Worm (Caenorhabditis elegans) whole organism, early embryonic: ENCODE results near the gene bath-29.
A peak's percentile ranks its signal among the peaks of the same experiment; 100 is the strongest.

Experiments
- B0310.2 ChIP-seq: sonication (generic microtip); optimal IDR thresholded peaks from 2 replicates; lab custom pipeline; 2016; ENCODE audit warnings: mild to moderate bottlenecking, missing genetic modification characterization, missing compliant biosample characterization
- F13C5.2 ChIP-seq: sonication (generic microtip); optimal IDR thresholded peaks from 2 replicates; lab custom pipeline; 2017; ENCODE audit warnings: mild to moderate bottlenecking, missing genetic modification characterization, inconsistent platforms, missing compliant biosample characterization
- aly-1 ChIP-seq: sonication (generic microtip); optimal IDR thresholded peaks from 2 replicates; lab custom pipeline; 2016; ENCODE audit warnings: missing genetic modification characterization, missing compliant biosample characterization
- ama-1 ChIP-seq: fragments of 150-350 bp; optimal IDR thresholded peaks from 2 replicates; lab custom pipeline; 2014
- ceh-13 ChIP-seq: fragments of 200-800 bp; sonication (Bioruptor generic); optimal IDR thresholded peaks from 2 replicates; lab custom pipeline; 2018; ENCODE audit warnings: mild to moderate bottlenecking, missing genetic modification characterization, missing compliant biosample characterization
- ceh-36 ChIP-seq: sonication (generic microtip); optimal IDR thresholded peaks from 2 replicates; lab custom pipeline; 2016; ENCODE audit warnings: missing genetic modification characterization, inconsistent platforms, missing compliant biosample characterization
- ets-7 ChIP-seq: sonication (generic microtip); optimal IDR thresholded peaks from 2 replicates; lab custom pipeline; 2016; ENCODE audit warnings: missing genotype, missing genetic modification characterization, missing compliant biosample characterization
- flt-1 ChIP-seq: fragments of 200-800 bp; sonication (Bioruptor generic); IDR thresholded peaks from 2 replicates; pipeline ENCODE4 v1.3.6; 2022; ENCODE audit warnings: missing genetic modification characterization, missing compliant biosample characterization
- hmbx-1 ChIP-seq: sonication (generic microtip); optimal IDR thresholded peaks from 2 replicates; lab custom pipeline; 2016; ENCODE audit warnings: mild to moderate bottlenecking, missing genetic modification characterization, missing compliant biosample characterization
- hmg-4 ChIP-seq: fragments of 200-800 bp; sonication (Bioruptor generic); optimal IDR thresholded peaks from 2 replicates; lab custom pipeline; 2018; ENCODE audit warnings: mild to moderate bottlenecking, missing genetic modification characterization, missing compliant biosample characterization
- hnd-1 ChIP-seq: sonication (generic microtip); optimal IDR thresholded peaks from 2 replicates; lab custom pipeline; 2016; ENCODE audit warnings: missing genetic modification characterization, missing compliant biosample characterization
- pes-1 ChIP-seq: fragments of 200-800 bp; sonication (Bioruptor generic); IDR thresholded peaks from 2 replicates; pipeline ENCODE4 v1.3.6; 2022; ENCODE audit warnings: missing genetic modification reagents, missing genetic modification characterization, missing compliant biosample characterization
- scrt-1 ChIP-seq: fragments of 200-800 bp; sonication (Bioruptor generic); IDR thresholded peaks from 2 replicates; pipeline ENCODE4 v1.3.6; 2022; ENCODE audit warnings: missing genetic modification characterization, missing compliant biosample characterization
- sea-1 ChIP-seq: fragments of 200-800 bp; sonication (Bioruptor generic); conservative IDR thresholded peaks from 2 replicates; pipeline ENCODE4 v1.3.6; 2022; ENCODE audit warnings: missing genetic modification characterization, missing compliant biosample characterization
- tbx-11 ChIP-seq: fragments of 200-800 bp; sonication (Bioruptor generic); IDR thresholded peaks from 2 replicates; pipeline ENCODE4 v1.3.6; 2022; ENCODE audit warnings: missing genetic modification characterization, missing compliant biosample characterization
- tbx-37 ChIP-seq: fragments of 200-800 bp; sonication (Bioruptor generic); conservative IDR thresholded peaks from 2 replicates; pipeline ENCODE4 v1.3.6; 2022; ENCODE audit warnings: missing genetic modification reagents, missing genetic modification characterization, missing compliant biosample characterization
- tra-4 ChIP-seq: sonication (generic microtip); optimal IDR thresholded peaks from 2 replicates; lab custom pipeline; 2017; ENCODE audit warnings: missing genetic modification characterization, missing compliant biosample characterization

Gene bath-29

DNA sequence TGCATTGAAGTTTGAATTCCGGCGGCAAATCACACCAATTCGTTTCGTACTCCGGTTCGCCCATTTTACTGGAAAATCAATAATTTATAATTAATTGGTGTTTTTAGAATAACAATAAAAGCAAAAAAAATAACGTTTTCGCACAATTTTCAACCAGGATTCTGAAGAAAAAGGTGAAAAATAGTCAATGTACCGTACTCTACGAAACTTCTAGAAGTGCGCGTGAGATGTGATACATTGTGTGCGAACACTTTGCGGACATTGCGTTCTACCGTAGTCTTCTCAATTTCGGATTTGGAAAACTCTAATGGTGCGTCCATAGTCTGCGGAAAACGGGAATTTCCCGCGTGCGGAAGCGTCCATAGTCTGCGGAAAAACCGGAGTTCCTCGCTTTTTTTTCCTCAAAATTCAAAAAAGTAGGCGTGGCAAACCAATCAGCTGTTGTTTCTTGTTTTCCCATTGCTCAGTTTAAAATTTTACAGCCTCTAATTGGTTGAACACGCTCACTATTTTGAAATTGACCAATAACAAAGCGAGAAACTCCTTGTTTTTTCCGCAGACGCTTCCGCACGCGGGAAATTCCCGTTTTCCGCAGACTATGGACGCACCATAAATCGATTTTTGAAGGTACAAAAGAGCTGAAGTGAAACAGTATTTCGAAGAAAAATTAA lies at the start of gene bath-29, which contains the start of gene F14D2.14:
bath-29 (plus strand) TSS at position 621 of the 671 bp plus-strand sequence.
F14D2.14 (minus strand) TSS at position 51 of the 671 bp plus-strand sequence.
- no peak for TF ChIP-seq scrt-1 (GFP tag; lab: Robert Waterston, UW)
- no peak for TF ChIP-seq aly-1
- TF ChIP-seq hmg-4 (GFP tag; lab: Kevin White, UChicago): no peak
- TF ChIP-seq F13C5.2 (tag; lab: Kevin White, UChicago): no peak
- TF ChIP-seq pes-1 (GFP tag; lab: Robert Waterston, UW): no peak
- TF ChIP-seq B0310.2 (tag; lab: Kevin White, UChicago): no peak
- no peak for TF ChIP-seq hmbx-1 (tag; lab: Kevin White, UChicago)
- no peak for TF ChIP-seq tbx-11 (GFP tag; lab: Robert Waterston, UW)
- no peak for TF ChIP-seq tra-4 (tag; lab: Kevin White, UChicago)
- TF ChIP-seq ceh-13: no peak
- no peak for TF ChIP-seq hnd-1

DNA sequence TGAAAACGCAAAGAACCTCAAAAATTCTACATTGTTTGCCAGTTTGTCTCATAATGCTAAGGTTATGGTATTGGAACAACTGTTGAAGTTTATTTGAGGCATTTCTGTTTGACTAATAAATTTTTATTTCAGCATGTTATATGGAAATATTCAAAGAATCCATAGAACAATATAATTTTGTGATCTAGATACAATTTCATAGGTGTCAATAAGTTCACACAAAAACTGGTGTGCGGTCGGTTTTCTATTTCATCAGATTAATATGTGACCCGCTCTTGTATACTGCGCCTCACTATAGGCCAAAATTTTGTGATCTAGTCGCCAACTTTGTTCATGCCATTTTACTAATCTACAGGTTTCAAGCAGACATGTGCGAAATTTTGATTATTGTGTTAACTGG lies 48.9 kb upstream of the bath-29 start, which contains the start of gene btb-22:
btb-22 (plus strand) TSS at position 301 of the 400 bp plus-strand sequence.
- TF ChIP-seq aly-1 (no peak), B0310.2 (tag; lab: Kevin White, UChicago) (no peak), ceh-36 (no peak), tra-4 (tag; lab: Kevin White, UChicago) (no peak), tbx-11 (GFP tag; lab: Robert Waterston, UW) (no peak), ama-1 (lab: Kevin White, UChicago) (no peak), hmg-4 (GFP tag; lab: Kevin White, UChicago) (no peak), ceh-13 (no peak), F13C5.2 (tag; lab: Kevin White, UChicago) (no peak)

DNA sequence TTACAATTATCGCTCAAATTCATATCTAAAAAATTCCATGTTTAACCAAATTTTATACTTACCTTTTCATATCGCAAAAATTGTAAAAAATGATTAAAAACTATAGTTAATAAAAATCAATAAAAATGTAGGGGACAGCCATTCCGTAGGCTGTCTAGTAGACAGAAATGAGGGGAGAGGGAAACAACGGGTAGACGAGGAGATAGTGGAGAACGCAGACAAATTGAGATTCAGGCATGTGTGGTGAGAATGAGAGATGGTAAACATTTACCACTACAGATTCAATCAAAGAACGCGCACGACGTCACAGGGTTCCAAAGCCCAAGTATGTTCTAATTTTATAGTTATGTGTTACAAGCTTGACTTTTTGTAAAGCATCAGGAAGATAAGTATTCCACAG lies 44.8 kb upstream of the bath-29 start:
- TF ChIP-seq aly-1: no peak
- no peak for TF ChIP-seq scrt-1 (GFP tag; lab: Robert Waterston, UW)
- no peak for TF ChIP-seq ets-7 (tag; lab: Kevin White, UChicago)
- TF ChIP-seq sea-1 (GFP tag; lab: Robert Waterston, UW): no peak
- TF ChIP-seq ama-1 (lab: Kevin White, UChicago): no peak
- TF ChIP-seq tra-4 (tag; lab: Kevin White, UChicago): no peak
- TF ChIP-seq hmbx-1 (tag; lab: Kevin White, UChicago): no peak
- no peak for TF ChIP-seq F13C5.2 (tag; lab: Kevin White, UChicago)
- TF ChIP-seq hnd-1: no peak
- TF ChIP-seq hmg-4 (GFP tag; lab: Kevin White, UChicago): no peak
- no peak for TF ChIP-seq ceh-36
- no peak for TF ChIP-seq tbx-37 (GFP tag; lab: Robert Waterston, UW)

DNA sequence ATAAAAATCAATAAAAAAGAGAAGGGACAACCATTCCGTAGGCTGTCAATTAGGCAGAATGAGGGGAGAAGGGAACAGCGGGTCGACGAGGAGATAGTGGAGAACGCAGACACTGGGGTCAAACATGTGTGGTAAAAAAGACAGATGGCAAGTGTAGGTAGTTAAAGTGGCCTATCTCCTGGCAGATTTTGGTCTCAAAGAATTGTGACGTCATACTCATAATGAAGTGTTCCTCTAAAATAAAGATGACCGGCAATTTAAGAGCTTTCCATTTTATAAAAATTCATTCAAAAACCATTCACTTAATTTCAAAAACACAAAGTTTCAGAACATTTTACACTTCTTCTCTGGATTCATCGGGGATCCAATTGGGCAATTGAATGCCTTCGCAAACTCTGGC lies 38.4 kb upstream of the bath-29 start:
- peak; percentile 35; the same call in 1 of the 2 replicates for TF ChIP-seq tbx-37 (GFP tag; lab: Robert Waterston, UW)

DNA sequence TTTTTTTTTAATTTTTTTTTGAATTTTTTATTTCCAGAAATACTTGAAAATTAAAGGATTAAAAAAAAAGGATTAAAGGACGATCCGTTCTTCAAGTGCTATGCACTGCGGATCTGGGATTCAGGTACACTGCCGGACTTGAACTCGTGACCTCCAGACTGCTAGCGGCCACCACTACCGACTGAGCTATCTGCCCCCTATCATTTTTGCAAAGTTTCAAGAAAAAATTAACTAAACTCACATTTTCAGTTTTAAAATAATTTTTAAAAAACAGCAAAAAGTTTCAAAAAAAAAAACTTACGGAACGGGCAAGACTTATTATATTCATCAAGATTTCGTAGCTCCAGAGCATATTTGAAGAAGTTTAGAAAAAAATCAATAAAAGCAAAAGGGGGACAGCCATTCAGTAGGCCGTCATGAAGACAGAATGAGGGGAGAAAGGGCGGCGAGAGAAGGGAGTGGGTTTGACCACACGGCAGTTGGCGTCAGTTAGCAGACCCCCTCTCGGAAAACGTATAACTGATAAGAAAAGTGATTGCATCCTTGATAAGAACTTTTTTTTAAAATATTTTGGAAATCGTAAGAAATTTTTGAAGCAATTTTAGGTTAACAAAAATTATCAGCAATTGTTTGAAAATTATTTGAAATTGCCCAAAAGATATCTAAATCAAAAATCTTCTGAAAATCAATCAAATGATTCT lies 37.3 kb upstream of the bath-29 start:
- no peak for TF ChIP-seq B0310.2 (tag; lab: Kevin White, UChicago)
- TF ChIP-seq sea-1 (GFP tag; lab: Robert Waterston, UW): no peak
- no peak for TF ChIP-seq F13C5.2 (tag; lab: Kevin White, UChicago)

DNA sequence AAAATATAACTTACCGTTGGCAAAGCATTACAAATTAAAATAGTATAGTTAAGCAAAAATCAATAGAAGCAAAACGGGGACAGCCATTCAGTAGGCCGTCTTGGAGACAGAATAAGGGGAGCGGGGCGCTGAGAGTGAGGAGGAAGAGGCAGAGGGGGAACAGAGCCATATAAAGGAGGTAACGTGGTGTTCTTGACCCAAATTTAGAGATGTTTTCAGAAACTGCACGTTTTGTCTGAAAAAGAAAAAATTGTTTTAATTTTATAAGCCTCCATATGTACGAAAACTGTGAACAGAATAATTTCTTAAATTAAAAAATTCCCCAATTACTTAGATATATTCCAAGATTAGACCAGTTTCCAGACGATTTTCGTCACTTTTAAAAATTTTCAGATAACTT lies 34.9 kb upstream of the bath-29 start, which contains the start of gene F39E9.6:
F39E9.6 (minus strand) TSS at position 101 of the 400 bp plus-strand sequence.
- no peak for TF ChIP-seq flt-1 (GFP tag; lab: Robert Waterston, UW)
- TF ChIP-seq ama-1 (lab: Kevin White, UChicago): no peak
- no peak for TF ChIP-seq pes-1 (GFP tag; lab: Robert Waterston, UW)

DNA sequence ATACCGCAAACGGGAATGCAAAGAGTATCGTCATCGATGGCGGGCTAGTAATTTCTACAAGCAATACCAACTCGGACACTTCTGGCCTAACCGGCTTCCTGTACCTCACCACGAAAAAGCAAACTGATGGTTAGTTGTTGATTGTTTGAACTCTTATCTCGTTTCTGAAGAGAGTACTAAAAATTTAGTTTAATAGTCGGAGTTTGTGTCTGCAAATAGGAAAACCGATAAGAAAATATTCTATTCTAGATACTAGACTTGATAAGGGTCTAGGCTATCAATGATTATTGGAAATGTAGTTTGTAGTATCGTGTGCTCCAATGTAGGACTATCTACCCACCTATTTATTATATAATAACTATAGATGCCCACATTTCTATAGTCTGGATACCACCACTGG lies 29.5 kb upstream of the bath-29 start:
- no peak for TF ChIP-seq pes-1 (GFP tag; lab: Robert Waterston, UW)
- no peak for TF ChIP-seq tbx-11 (GFP tag; lab: Robert Waterston, UW)
- no peak for TF ChIP-seq tbx-37 (GFP tag; lab: Robert Waterston, UW)
- TF ChIP-seq hmbx-1 (tag; lab: Kevin White, UChicago): no peak
- TF ChIP-seq hmg-4 (GFP tag; lab: Kevin White, UChicago): no peak
- TF ChIP-seq tra-4 (tag; lab: Kevin White, UChicago): no peak
- no peak for TF ChIP-seq sea-1 (GFP tag; lab: Robert Waterston, UW)

DNA sequence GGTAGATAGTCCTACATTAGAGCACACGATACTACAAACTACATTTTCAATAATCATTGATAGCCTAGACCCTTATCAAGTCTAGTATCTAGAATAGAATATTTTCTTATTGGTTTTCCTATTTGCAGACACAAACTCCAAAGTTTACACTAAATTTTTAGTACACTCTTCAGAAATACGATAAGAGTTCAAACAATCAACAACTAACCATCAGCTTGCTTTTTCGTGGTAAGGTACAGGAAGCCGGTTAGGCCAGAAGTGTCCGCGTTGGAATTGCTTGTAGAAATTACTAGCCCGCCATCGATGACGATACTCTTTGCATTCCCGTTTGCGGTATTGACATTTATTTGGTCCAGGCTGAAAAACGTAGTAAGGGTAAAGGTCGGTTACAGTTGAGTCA lies 26.1 kb upstream of the bath-29 start, which contains the start of gene Y46D2A.1:
Y46D2A.1 (plus strand) TSS at position 301 of the 400 bp plus-strand sequence.
- no peak for TF ChIP-seq hnd-1
